Comparison of ENCODE assay signal across 1 fruit fly cellular context in the genomic region with DNA sequence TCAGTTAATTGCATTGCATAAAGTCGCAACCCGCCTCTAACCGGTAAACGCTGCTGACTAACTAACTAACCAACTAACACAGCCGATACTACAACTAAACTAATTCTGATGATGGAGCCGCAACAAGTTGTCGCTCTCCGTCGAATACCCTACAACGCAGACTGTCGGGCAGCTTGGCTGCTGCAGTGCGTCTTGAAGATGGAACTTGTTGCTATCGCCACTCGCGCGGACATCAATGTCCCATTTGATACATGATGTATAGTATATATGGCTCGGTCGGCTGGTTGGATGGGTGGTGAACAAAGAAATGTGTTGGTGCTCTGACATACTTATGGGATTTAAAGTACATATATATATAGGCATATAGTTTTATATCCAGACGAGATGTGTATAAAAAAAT.
TF ChIP-seq lines count a peak whose summit lies in the region.

No protein-coding gene starts in this region.

TF ChIP-seq in whole organism, embryonic, 481 proteins besides CTCF, POLR2A, EP300 and RAD21 (continued from another document):
- TF ChIP-seq NfI (GFP tag; optimal IDR thresholded peaks at IDR 0.05; lab: Kevin White, UChicago) = peak; percentile 8
- no peak for TF ChIP-seq Lhr (GFP tag; optimal IDR thresholded peaks at IDR 0.05; lab: Kevin White, UChicago)
- no peak for TF ChIP-seq CG4854 (GFP tag; optimal IDR thresholded peaks at IDR 0.05; lab: Kevin White, UChicago)
- TF ChIP-seq CG4617 (GFP tag; optimal IDR thresholded peaks at IDR 0.05; lab: Kevin White, UChicago; ENCODE audit: borderline replicate concordance) = no peak
- TF ChIP-seq sd (tag; optimal IDR thresholded peaks at IDR 0.05; lab: Kevin White, UChicago) = peak; percentile 4
- TF ChIP-seq CG13424 (tag; optimal IDR thresholded peaks at IDR 0.05; lab: Kevin White, UChicago) = peak; percentile 15
- peak; percentile 38; the same call in 1 of the 2 replicates for TF ChIP-seq slbo (GFP tag; IDR thresholded peaks at IDR 0.05; lab: Robert Waterston, UW)
- TF ChIP-seq Atf6 (GFP tag; IDR thresholded peaks at IDR 0.05; lab: Robert Waterston, UW) = peak; percentile 21; the same call in 1 of the 2 replicates
- TF ChIP-seq CG1024 (GFP tag; IDR thresholded peaks at IDR 0.05; lab: Robert Waterston, UW) = no peak
- no peak for TF ChIP-seq CoRest (tag; optimal IDR thresholded peaks at IDR 0.05; lab: Kevin White, UChicago)
- no peak for TF ChIP-seq fru (optimal IDR thresholded peaks at IDR 0.05; lab: Kevin White, UChicago)
- no peak for TF ChIP-seq Lpt (GFP tag; optimal IDR thresholded peaks at IDR 0.05; lab: Kevin White, UChicago)
- TF ChIP-seq Asciz (GFP tag; optimal IDR thresholded peaks at IDR 0.05; lab: Kevin White, UChicago) = no peak
- peak; percentile 20 for TF ChIP-seq CG7839 (tag; optimal IDR thresholded peaks at IDR 0.05; lab: Kevin White, UChicago)
- no peak for TF ChIP-seq CG6254 (GFP tag; optimal IDR thresholded peaks at IDR 0.05; lab: Kevin White, UChicago)
- peak; percentile 44 for TF ChIP-seq CG10543 (GFP tag; optimal IDR thresholded peaks at IDR 0.05; lab: Kevin White, UChicago)
- 0 out of 2 replicates have a peak, but pooled peaks have one; percentile 10 for TF ChIP-seq CG31224 (GFP tag; IDR thresholded peaks at IDR 0.05; lab: Robert Waterston, UW)
- no peak for TF ChIP-seq CG12155 (GFP tag; optimal IDR thresholded peaks at IDR 0.05; lab: Kevin White, UChicago)
- TF ChIP-seq HHEX (GFP tag; optimal IDR thresholded peaks at IDR 0.05; lab: Kevin White, UChicago) = peak; percentile 21
- peak; percentile 33; the same call in 1 of the 2 replicates for TF ChIP-seq CG9932 (GFP tag; IDR thresholded peaks at IDR 0.05; lab: Robert Waterston, UW)
- no peak for TF ChIP-seq pho (GFP tag; optimal IDR thresholded peaks at IDR 0.05; lab: Kevin White, UChicago)
- TF ChIP-seq nom (GFP tag; optimal IDR thresholded peaks at IDR 0.05; lab: Kevin White, UChicago) = peak; percentile 46
- no peak for TF ChIP-seq lov (optimal IDR thresholded peaks at IDR 0.05; lab: Kevin White, UChicago)
- TF ChIP-seq lov (GFP tag; IDR thresholded peaks at IDR 0.05; lab: Robert Waterston, UW) = 0 out of 3 replicates have a peak, but pooled peaks have one; percentile 45
- peak; percentile 43 for TF ChIP-seq CG12071 (GFP tag; optimal IDR thresholded peaks at IDR 0.05; lab: Kevin White, UChicago)
- TF ChIP-seq stwl (tag; optimal IDR thresholded peaks at IDR 0.05; lab: Kevin White, UChicago) = no peak
- no peak for TF ChIP-seq CG9797 (GFP tag; optimal IDR thresholded peaks at IDR 0.05; lab: Kevin White, UChicago)
- TF ChIP-seq CG31441 (GFP tag; IDR thresholded peaks at IDR 0.05; lab: Robert Waterston, UW) = 0 out of 2 replicates have a peak, but pooled peaks have one; percentile 18
- TF ChIP-seq PHDP (tag; optimal IDR thresholded peaks at IDR 0.05; lab: Kevin White, UChicago) = peak; percentile 4
- TF ChIP-seq tap (tag; optimal IDR thresholded peaks at IDR 0.05; lab: Kevin White, UChicago) = peak; percentile 3
- no peak for TF ChIP-seq Meics (GFP tag; optimal IDR thresholded peaks at IDR 0.05; lab: Kevin White, UChicago)
- TF ChIP-seq CG8290 (GFP tag; optimal IDR thresholded peaks at IDR 0.05; lab: Kevin White, UChicago) = no peak
- TF ChIP-seq CG8290 (tag; optimal IDR thresholded peaks at IDR 0.05; lab: Kevin White, UChicago) = peak in 1 of 2 experiments; percentile 74
- TF ChIP-seq tll (GFP tag; optimal IDR thresholded peaks at IDR 0.05; lab: Kevin White, UChicago) = no peak
- peak; percentile 67 for TF ChIP-seq Drgx (GFP tag; IDR thresholded peaks at IDR 0.05; lab: Robert Waterston, UW)
- no peak for TF ChIP-seq sim (GFP tag; IDR thresholded peaks at IDR 0.05; lab: Robert Waterston, UW)
- TF ChIP-seq CG13123 (GFP tag; optimal IDR thresholded peaks at IDR 0.05; lab: Kevin White, UChicago) = no peak
- peak; percentile 45; the same call in 1 of the 3 replicates for TF ChIP-seq row (GFP tag; IDR thresholded peaks at IDR 0.05; lab: Robert Waterston, UW)
- peak; percentile 14 for TF ChIP-seq org-1 (GFP tag; optimal IDR thresholded peaks at IDR 0.05; lab: Kevin White, UChicago)
- TF ChIP-seq chm (GFP tag; IDR thresholded peaks at IDR 0.05; lab: Robert Waterston, UW) = peak; percentile 33; the same call in 1 of the 2 replicates
- peak; percentile 52; the same call in 1 of the 2 replicates for TF ChIP-seq Rfx (GFP tag; IDR thresholded peaks at IDR 0.05; lab: Robert Waterston, UW)
- TF ChIP-seq mirr (GFP tag; optimal IDR thresholded peaks at IDR 0.05; lab: Kevin White, UChicago) = peak; percentile 10
- peak; percentile 0 for TF ChIP-seq ind (GFP tag; optimal IDR thresholded peaks at IDR 0.05; lab: Kevin White, UChicago)
- no peak for TF ChIP-seq CG33557 (GFP tag; optimal IDR thresholded peaks at IDR 0.05; lab: Kevin White, UChicago)
- TF ChIP-seq pb (GFP tag; optimal IDR thresholded peaks at IDR 0.05; lab: Kevin White, UChicago) = no peak
- TF ChIP-seq dpn (GFP tag; optimal IDR thresholded peaks at IDR 0.05; lab: Kevin White, UChicago) = no peak
- TF ChIP-seq fd96Cb (tag; optimal IDR thresholded peaks at IDR 0.05; lab: Kevin White, UChicago) = no peak
- no peak for TF ChIP-seq CG1647 (GFP tag; optimal IDR thresholded peaks at IDR 0.05; lab: Kevin White, UChicago)
- TF ChIP-seq CG11560 (tag; IDR thresholded peaks at IDR 0.05; lab: Robert Waterston, UW) = no peak
- no peak for TF ChIP-seq CG18476 (GFP tag; optimal IDR thresholded peaks at IDR 0.05; lab: Kevin White, UChicago)
- no peak for TF ChIP-seq CG2129 (GFP tag; IDR thresholded peaks at IDR 0.05; lab: Robert Waterston, UW; ENCODE audit: partially characterized antibody)
- TF ChIP-seq CG15696 (tag; optimal IDR thresholded peaks at IDR 0.05; lab: Kevin White, UChicago) = no peak
- TF ChIP-seq unpg (GFP tag; optimal IDR thresholded peaks at IDR 0.05; lab: Kevin White, UChicago) = peak; percentile 8
- no peak for TF ChIP-seq MESR4 (GFP tag; optimal IDR thresholded peaks at IDR 0.05; lab: Kevin White, UChicago)
- peak; percentile 82; the same call in 2 of the 4 replicates for TF ChIP-seq chinmo (GFP tag; IDR thresholded peaks at IDR 0.05; lab: Robert Waterston, UW; ENCODE audit: partially characterized antibody)
- TF ChIP-seq grau (tag; optimal IDR thresholded peaks at IDR 0.05; lab: Kevin White, UChicago) = peak; percentile 22
- TF ChIP-seq CG11247 (GFP tag; IDR thresholded peaks at IDR 0.05; lab: Robert Waterston, UW) = no peak
- no peak for TF ChIP-seq CG17385 (GFP tag; optimal IDR thresholded peaks at IDR 0.05; lab: Kevin White, UChicago)
- TF ChIP-seq CG7987 (GFP tag; optimal IDR thresholded peaks at IDR 0.05; lab: Kevin White, UChicago) = peak; percentile 22
- peak; percentile 98 for TF ChIP-seq CG10274 (GFP tag; optimal IDR thresholded peaks at IDR 0.05; lab: Kevin White, UChicago)
- TF ChIP-seq jumu (GFP tag; optimal IDR thresholded peaks at IDR 0.05; lab: Kevin White, UChicago) = no peak
- no peak for TF ChIP-seq Poxn (GFP tag; IDR thresholded peaks at IDR 0.05; lab: Robert Waterston, UW)
- TF ChIP-seq abd-A (tag; optimal IDR thresholded peaks at IDR 0.05; lab: Kevin White, UChicago) = peak; percentile 50
- peak; percentile 3 for TF ChIP-seq CrebB (tag; optimal IDR thresholded peaks at IDR 0.05; lab: Kevin White, UChicago)
- peak; percentile 8 for TF ChIP-seq ATbp (GFP tag; optimal IDR thresholded peaks at IDR 0.05; lab: Kevin White, UChicago)
- TF ChIP-seq seq (GFP tag; IDR thresholded peaks at IDR 0.05; lab: Robert Waterston, UW) = 0 out of 2 replicates have a peak, but pooled peaks have one; percentile 7
- TF ChIP-seq Pdp1 (GFP tag; optimal IDR thresholded peaks at IDR 0.05; lab: Kevin White, UChicago) = no peak
- TF ChIP-seq CG16863 (GFP tag; optimal IDR thresholded peaks at IDR 0.05; lab: Kevin White, UChicago) = no peak
- TF ChIP-seq Ets97D (GFP tag; optimal IDR thresholded peaks at IDR 0.05; lab: Kevin White, UChicago) = no peak
- TF ChIP-seq hbn (GFP tag; IDR thresholded peaks at IDR 0.05; lab: Robert Waterston, UW; ENCODE audit: partially characterized antibody) = no peak
- no peak for TF ChIP-seq B-H2 (GFP tag; optimal IDR thresholded peaks at IDR 0.05; lab: Kevin White, UChicago)
- no peak for TF ChIP-seq CG18262 (tag; optimal IDR thresholded peaks at IDR 0.05; lab: Kevin White, UChicago)
- TF ChIP-seq br (optimal IDR thresholded peaks at IDR 0.05; lab: Kevin White, UChicago) = no peak
- TF ChIP-seq CG15011 (GFP tag; optimal IDR thresholded peaks at IDR 0.05; lab: Kevin White, UChicago) = no peak
- TF ChIP-seq CG2678 (tag; optimal IDR thresholded peaks at IDR 0.05; lab: Kevin White, UChicago) = peak; percentile 19
- TF ChIP-seq al (GFP tag; IDR thresholded peaks at IDR 0.05; lab: Robert Waterston, UW) = no peak
- peak; percentile 7 for TF ChIP-seq CG17359 (tag; optimal IDR thresholded peaks at IDR 0.05; lab: Kevin White, UChicago)
- no peak for TF ChIP-seq Fer2 (tag; optimal IDR thresholded peaks at IDR 0.05; lab: Kevin White, UChicago)
- peak; percentile 32 for TF ChIP-seq CG15269 (tag; optimal IDR thresholded peaks at IDR 0.05; lab: Kevin White, UChicago)
- TF ChIP-seq CG12769 (tag; optimal IDR thresholded peaks at IDR 0.05; lab: Kevin White, UChicago) = peak; percentile 83
- no peak for TF ChIP-seq CG30403 (GFP tag; optimal IDR thresholded peaks at IDR 0.05; lab: Kevin White, UChicago)
- no peak for TF ChIP-seq pan (optimal IDR thresholded peaks at IDR 0.05; lab: Kevin White, UChicago)
- peak in 1 of 2 experiments; percentile 49 for TF ChIP-seq pan (GFP tag; optimal IDR thresholded peaks at IDR 0.05 in 1 of 2, IDR thresholded peaks at IDR 0.05 in 1 of 2)
